Fruit fly (Drosophila melanogaster) whole organism, embryonic: Measurements from ENCODE around the gene Nin.

ENCODE experiments used
- Antp ChIP-seq: fragments of 200-800 bp; sonication (Bioruptor generic); optimal IDR thresholded peaks from 3 replicates; lab custom pipeline; 2016; ENCODE audit warnings: missing biosample characterization, missing genetic modification characterization
- CG11456 ChIP-seq: fragments of 200-800 bp; sonication (Bioruptor generic); IDR thresholded peaks from 3 replicates; pipeline ENCODE4 v1.3.6; 2022; ENCODE audit warnings: missing biosample characterization, missing genetic modification characterization
- CG11695 ChIP-seq: fragments of 200-800 bp; sonication (Bioruptor generic); IDR thresholded peaks from 3 replicates; pipeline ENCODE4 v1.3.6; 2022; ENCODE audit warnings: missing biosample characterization, missing genetic modification characterization
- CG12219 ChIP-seq: fragments of 200-800 bp; sonication (Bioruptor generic); optimal IDR thresholded peaks from 3 replicates; lab custom pipeline; 2018; ENCODE audit warnings: missing biosample characterization, mild to moderate bottlenecking, missing genetic modification characterization
- CG12659 ChIP-seq: fragments of 200-800 bp; sonication (Bioruptor generic); optimal IDR thresholded peaks from 3 replicates; lab custom pipeline; 2017; ENCODE audit warnings: mild to moderate bottlenecking, missing biosample characterization, missing genetic modification reagents, missing genetic modification characterization
- CG13775 ChIP-seq: fragments of 200-800 bp; sonication (Bioruptor generic); optimal IDR thresholded peaks from 3 replicates; lab custom pipeline; 2017; ENCODE audit warnings: missing biosample characterization, mild to moderate bottlenecking, missing genetic modification characterization
- CG14441 ChIP-seq: fragments of 200-800 bp; sonication (Bioruptor generic); IDR thresholded peaks from 2 replicates; pipeline ENCODE4 v1.3.6; 2022; ENCODE audit warnings: missing biosample characterization, missing genetic modification characterization
- CG15601 ChIP-seq: fragments of 200-800 bp; sonication (Bioruptor generic); optimal IDR thresholded peaks from 3 replicates; lab custom pipeline; 2019; ENCODE audit warnings: missing biosample characterization, mild to moderate bottlenecking, missing genetic modification characterization, moderate library complexity
- CG16815 ChIP-seq: fragments of 200-800 bp; sonication (Bioruptor generic); optimal IDR thresholded peaks from 3 replicates; lab custom pipeline; 2017; ENCODE audit warnings: missing biosample characterization, mild to moderate bottlenecking, missing genetic modification characterization
- CG30403 ChIP-seq: fragments of 200-800 bp; sonication (Bioruptor generic); optimal IDR thresholded peaks from 3 replicates; lab custom pipeline; 2016; ENCODE audit warnings: missing biosample characterization, missing genetic modification characterization
- CG31441 ChIP-seq: fragments of 200-800 bp; sonication (Bioruptor generic); IDR thresholded peaks from 2 replicates; pipeline ENCODE4 v1.3.6; 2022; ENCODE audit warnings: missing biosample characterization, missing genetic modification characterization
- CG32532 ChIP-seq: fragments of 200-800 bp; sonication (Bioruptor generic); IDR thresholded peaks from 2 replicates; pipeline ENCODE4 v1.3.6; 2022; ENCODE audit warnings: missing biosample characterization, missing genetic modification characterization
- CG3407 ChIP-seq: fragments of 200-800 bp; sonication (Bioruptor generic); optimal IDR thresholded peaks from 2 replicates; lab custom pipeline; 2018; ENCODE audit warnings: missing biosample characterization, mild to moderate bottlenecking, missing genetic modification characterization
- CG4328 ChIP-seq: fragments of 200-800 bp; sonication (Bioruptor generic); optimal IDR thresholded peaks from 3 replicates; lab custom pipeline; 2017; ENCODE audit warnings: missing biosample characterization, missing genetic modification reagents, missing genetic modification characterization
- CG8281 ChIP-seq: fragments of 200-800 bp; sonication (Bioruptor generic); optimal IDR thresholded peaks from 2 replicates; lab custom pipeline; 2018; ENCODE audit warnings: missing biosample characterization, mild to moderate bottlenecking, missing genetic modification characterization, moderate library complexity
- CG8290 ChIP-seq, 3 experiments: fragments of 200-800 bp; sonication (Bioruptor generic); optimal IDR thresholded peaks; 2 replicates each; lab custom pipeline; 2016 to 2019; ENCODE audit warnings: missing biosample characterization in 3 of 3, missing genetic modification characterization in 3 of 3, mild to moderate bottlenecking in 2 of 3, moderate library complexity in 1 of 3
- Deaf1 ChIP-seq: fragments of 200-800 bp; optimal IDR thresholded peaks from 3 replicates; lab custom pipeline; 2019; ENCODE audit warnings: missing biosample characterization, mild to moderate bottlenecking, missing genetic modification characterization, moderate library complexity
- Ets65A ChIP-seq: fragments of 200-800 bp; sonication (Bioruptor generic); peaks from one replicate; lab custom pipeline; 2016; ENCODE audit warnings: missing biosample characterization, missing genetic modification characterization
- HmgZ ChIP-seq: fragments of 200-800 bp; sonication (Bioruptor generic); optimal IDR thresholded peaks from 2 replicates; lab custom pipeline; 2018; ENCODE audit warnings: missing biosample characterization, mild to moderate bottlenecking, missing genetic modification characterization
- Mad ChIP-seq: fragments of 200-800 bp; sonication (Bioruptor generic); optimal IDR thresholded peaks from 2 replicates; lab custom pipeline; 2016; ENCODE audit warnings: missing biosample characterization, missing genetic modification characterization
- Nf-YA ChIP-seq: fragments of 200-800 bp; sonication (Bioruptor generic); IDR thresholded peaks from 2 replicates; pipeline ENCODE4 v1.3.6; 2022; ENCODE audit warnings: missing biosample characterization, missing genetic modification characterization
- Sox100B ChIP-seq: fragments of 200-800 bp; sonication (Bioruptor generic); optimal IDR thresholded peaks from 3 replicates; lab custom pipeline; 2018; ENCODE audit warnings: missing biosample characterization, mild to moderate bottlenecking, missing genetic modification characterization
- Sry-β ChIP-seq: fragments of 200-800 bp; sonication (Bioruptor generic); optimal IDR thresholded peaks from 2 replicates; lab custom pipeline; 2018; ENCODE audit warnings: missing biosample characterization, mild to moderate bottlenecking, missing genetic modification characterization, moderate library complexity
- Xrp1 ChIP-seq: fragments of 200-800 bp; sonication (Bioruptor generic); IDR thresholded peaks from 2 replicates; pipeline ENCODE4 v1.3.6; 2022; ENCODE audit warnings: missing biosample characterization, missing genetic modification characterization
- ase ChIP-seq: fragments of 200-800 bp; sonication (Bioruptor generic); IDR thresholded peaks from 3 replicates; pipeline ENCODE4 v1.3.6; 2022; ENCODE audit warnings: missing biosample characterization, missing genetic modification characterization
- bbx ChIP-seq: fragments of 200-800 bp; sonication (Bioruptor generic); IDR thresholded peaks from 2 replicates; pipeline ENCODE4 v1.3.6; 2022; ENCODE audit warnings: missing biosample characterization, missing genetic modification characterization; ENCODE audit not compliant: partially characterized antibody
- chn ChIP-seq: fragments of 200-800 bp; sonication (Bioruptor generic); optimal IDR thresholded peaks from 2 replicates; lab custom pipeline; 2016; ENCODE audit warnings: missing biosample characterization, missing genetic modification characterization
- eve ChIP-seq, 2 experiments: fragments of >200 bp; optimal IDR thresholded peaks; 2 replicates each; lab custom pipeline; 2017; ENCODE audit warnings: missing biosample characterization in 2 of 2, missing genetic modification characterization in 2 of 2
- ftz-f1 ChIP-seq: fragments of 200-800 bp; sonication (Bioruptor generic); optimal IDR thresholded peaks from 2 replicates; lab custom pipeline; 2016; ENCODE audit warnings: missing biosample characterization, missing genetic modification characterization
- gcm ChIP-seq: fragments of 200-800 bp; sonication (Bioruptor generic); optimal IDR thresholded peaks from 2 replicates; lab custom pipeline; 2019; ENCODE audit warnings: missing biosample characterization, mild to moderate bottlenecking, missing genetic modification characterization, moderate library complexity
- hkb ChIP-seq, 2 experiments: fragments of 200-800 bp in 1 of 2; fragments of >200 bp in 1 of 2; sonication (Bioruptor generic) in 1 of 2; IDR thresholded peaks in 1 of 2; optimal IDR thresholded peaks in 1 of 2; 2 replicates each; pipeline versions ENCODE4 v1.3.6 to Lab custom; 2017 to 2022; ENCODE audit warnings: missing biosample characterization in 1 of 2, missing genetic modification characterization in 1 of 2
- hth ChIP-seq: fragments of >200 bp; optimal IDR thresholded peaks from 2 replicates; lab custom pipeline; 2017; ENCODE audit warnings: inconsistent platforms
- lbe ChIP-seq: fragments of 200-800 bp; sonication (Bioruptor generic); optimal IDR thresholded peaks from 2 replicates; lab custom pipeline; 2016; ENCODE audit warnings: missing biosample characterization, mild to moderate bottlenecking, missing genetic modification characterization
- luna ChIP-seq: fragments of 200-800 bp; sonication (Bioruptor generic); optimal IDR thresholded peaks from 2 replicates; lab custom pipeline; 2016; ENCODE audit warnings: missing biosample characterization, missing genetic modification characterization
- p53 ChIP-seq: fragments of 200-800 bp; sonication (Bioruptor generic); optimal IDR thresholded peaks from 2 replicates; lab custom pipeline; 2016; ENCODE audit warnings: missing biosample characterization, missing genetic modification characterization
- pb ChIP-seq: fragments of 200-800 bp; sonication (Bioruptor generic); optimal IDR thresholded peaks from 3 replicates; lab custom pipeline; 2016; ENCODE audit warnings: missing biosample characterization, missing genetic modification characterization
- pros ChIP-seq: fragments of 200-800 bp; sonication (Bioruptor generic); optimal IDR thresholded peaks from 3 replicates; lab custom pipeline; 2019; ENCODE audit warnings: missing biosample characterization, mild to moderate bottlenecking, missing genetic modification characterization, moderate library complexity
- shn ChIP-seq: fragments of 200-800 bp; sonication (Bioruptor generic); optimal IDR thresholded peaks from 3 replicates; lab custom pipeline; 2016; ENCODE audit warnings: missing biosample characterization, missing genetic modification characterization
- sim ChIP-seq: fragments of 200-800 bp; sonication (Bioruptor generic); IDR thresholded peaks from 2 replicates; pipeline ENCODE4 v1.3.6; 2022; ENCODE audit warnings: missing biosample characterization, missing genetic modification characterization
- slbo ChIP-seq: fragments of 200-800 bp; sonication (Bioruptor generic); IDR thresholded peaks from 2 replicates; pipeline ENCODE4 v1.3.6; 2022; ENCODE audit warnings: missing biosample characterization, missing genetic modification characterization
- wek ChIP-seq: fragments of 200-800 bp; sonication (Bioruptor generic); optimal IDR thresholded peaks from 3 replicates; lab custom pipeline; 2018; ENCODE audit warnings: missing biosample characterization, mild to moderate bottlenecking, missing genetic modification characterization, moderate library complexity
- z ChIP-seq: fragments of 200-800 bp; sonication (Bioruptor generic); IDR thresholded peaks from 3 replicates; pipeline ENCODE4 v1.3.6; 2022; ENCODE audit warnings: missing biosample characterization, missing genetic modification characterization

The Nin gene

dm6 chr2L:5306373-5306997, 28.1 kb upstream of the Nin start (continued):
- TF ChIP-seq Ets65A (no peak), HmgZ (tag; lab: Kevin White, UChicago) (peak; percentile 21), z (GFP tag; lab: Robert Waterston, UW) (peak; percentile 42; the same call in 1 of the 3 replicates), ase (GFP tag; lab: Robert Waterston, UW) (no peak), CG11456 (GFP tag; lab: Robert Waterston, UW) (no peak), CG15601 (no peak), gcm (GFP tag; lab: Kevin White, UChicago) (peak; percentile 30), Mad (GFP tag; lab: Kevin White, UChicago) (no peak), CG32532 (peak; percentile 26; the same call in 1 of the 2 replicates), CG4328 (GFP tag; lab: Kevin White, UChicago) (peak; percentile 23), ftz-f1 (peak; percentile 59), CG30403 (GFP tag; lab: Kevin White, UChicago) (no peak), chn (no peak), Xrp1 (GFP tag; lab: Robert Waterston, UW) (no peak; the same call in 1 of the 2 replicates), hkb (optimal IDR thresholded peaks at IDR 0.05; lab: Kevin White, UChicago) (no peak), hkb (GFP tag; IDR thresholded peaks at IDR 0.05; lab: Robert Waterston, UW) (0 out of 2 replicates have a peak, but pooled peaks have one; percentile 8), pb (GFP tag; lab: Kevin White, UChicago) (no peak), bbx (0 out of 2 replicates have a peak, but pooled peaks have one; percentile 40), Nf-YA (GFP tag; lab: Robert Waterston, UW) (no peak), luna (no peak), eve (GFP tag; optimal IDR thresholded peaks at IDR 0.05; lab: Kevin White, UChicago) (no peak), shn (no peak), CG11695 (GFP tag; lab: Robert Waterston, UW) (no peak), pros (GFP tag; lab: Kevin White, UChicago) (peak; percentile 77), CG14441 (GFP tag; lab: Robert Waterston, UW) (no peak), CG8290 (GFP tag; optimal IDR thresholded peaks at IDR 0.05; lab: Kevin White, UChicago) (no peak), CG8290 (tag; optimal IDR thresholded peaks at IDR 0.05; lab: Kevin White, UChicago) (no peak), slbo (no peak), CG12659 (GFP tag; lab: Kevin White, UChicago) (no peak), CG8281 (tag; lab: Kevin White, UChicago) (no peak), CG3407 (no peak), Sox100B (no peak), wek (GFP tag; lab: Kevin White, UChicago) (no peak), CG12219 (GFP tag; lab: Kevin White, UChicago) (no peak), Deaf1 (tag; lab: Kevin White, UChicago) (peak; percentile 53), lbe (GFP tag; lab: Kevin White, UChicago) (no peak), hth (lab: Kevin White, UChicago) (no peak), CG31441 (GFP tag; lab: Robert Waterston, UW) (no peak), Sry-β (GFP tag; lab: Kevin White, UChicago) (no peak), Antp (no peak), p53 (no peak), CG16815 (GFP tag; lab: Kevin White, UChicago) (no peak), sim (GFP tag; lab: Robert Waterston, UW) (no peak), CG13775 (GFP tag; lab: Kevin White, UChicago) (no peak)
